Fruit fly (Drosophila melanogaster): ENCODE measurements around the gene TrxT.

The TrxT gene

dm6 chrX:5338435-5338834, 26.7 kb upstream of the TrxT start (continued):
- TF ChIP-seq CG7963 (GFP tag; IDR thresholded peaks at IDR 0.05; ENCODE audit: partially characterized antibody), result no peak
- no peak for TF ChIP-seq amos (GFP tag; IDR thresholded peaks at IDR 0.05; ENCODE audit: partially characterized antibody)
- TF ChIP-seq Six4 (GFP tag; optimal IDR thresholded peaks at IDR 0.05), result no peak
- TF ChIP-seq Med (GFP tag), result peak; percentile 70

dm6 chrX:5337316-5337715, 25.6 kb upstream of the TrxT start:
- TF ChIP-seq Camta (GFP tag; optimal IDR thresholded peaks at IDR 0.05), result no peak
- peak; percentile 98 for TF ChIP-seq CG13894 (tag; optimal IDR thresholded peaks at IDR 0.05)
- TF ChIP-seq crol (GFP tag; IDR thresholded peaks at IDR 0.05), result peak; percentile 58
- TF ChIP-seq Max (GFP tag; optimal IDR thresholded peaks at IDR 0.05), result no peak
- TF ChIP-seq Deaf1 (tag; optimal IDR thresholded peaks at IDR 0.05), result peak; percentile 53
- TF ChIP-seq CG16779 (GFP tag; IDR thresholded peaks at IDR 0.05), result no peak
- no peak for TF ChIP-seq CG12236 (GFP tag; optimal IDR thresholded peaks at IDR 0.05)
- no peak for TF ChIP-seq CG14667 (GFP tag; IDR thresholded peaks at IDR 0.05)

dm6 chrX:5336722-5337121, 25.0 kb upstream of the TrxT start:
- TF ChIP-seq lab (GFP tag; optimal IDR thresholded peaks at IDR 0.05) (peak; percentile 70), CG2678 (tag; optimal IDR thresholded peaks at IDR 0.05) (peak; percentile 79), NfI (GFP tag; optimal IDR thresholded peaks at IDR 0.05) (peak; percentile 42), CG12769 (tag; optimal IDR thresholded peaks at IDR 0.05) (peak; percentile 65), CG12071 (GFP tag; optimal IDR thresholded peaks at IDR 0.05) (peak; percentile 34), CG1603 (tag; optimal IDR thresholded peaks at IDR 0.05) (peak; percentile 41), row (GFP tag; IDR thresholded peaks at IDR 0.05) (peak; percentile 47; the same call in 2 of the 3 replicates), CG10654 (GFP tag; optimal IDR thresholded peaks at IDR 0.05) (no peak), CG3847 (GFP tag; IDR thresholded peaks at IDR 0.05) (0 out of 2 replicates have a peak, but pooled peaks have one; percentile 23), Ada2b (GFP tag; IDR thresholded peaks at IDR 0.05) (peak; percentile 7; the same call in 1 of the 2 replicates), CG11504 (tag; optimal IDR thresholded peaks at IDR 0.05) (peak; percentile 71), Hand (GFP tag; optimal IDR thresholded peaks at IDR 0.05) (peak; percentile 71), Optix (GFP tag; IDR thresholded peaks at IDR 0.05) (no peak), cg (GFP tag; optimal IDR thresholded peaks at IDR 0.05) (peak; percentile 20), CG8944 (GFP tag; optimal IDR thresholded peaks at IDR 0.05) (no peak), CG10147 (GFP tag; optimal IDR thresholded peaks at IDR 0.05) (peak; percentile 50), CG17912 (GFP tag; optimal IDR thresholded peaks at IDR 0.05) (no peak), Pdp1 (GFP tag; optimal IDR thresholded peaks at IDR 0.05) (peak in 1 of 2 experiments; percentile 29), caup (GFP tag; optimal IDR thresholded peaks at IDR 0.05; ENCODE audit: severe bottlenecking) (peak; percentile 54), CkIIα-i1 (GFP tag; IDR thresholded peaks at IDR 0.05) (no peak), B-H2 (GFP tag; optimal IDR thresholded peaks at IDR 0.05) (peak; percentile 27), gem (tag; optimal IDR thresholded peaks at IDR 0.05) (peak; percentile 67), toy (GFP tag; IDR thresholded peaks at IDR 0.05) (no peak), CG18599 (GFP tag; optimal IDR thresholded peaks at IDR 0.05) (peak; percentile 76), CG12219 (GFP tag; optimal IDR thresholded peaks at IDR 0.05) (peak; percentile 22), CG1233 (GFP tag; optimal IDR thresholded peaks at IDR 0.05) (peak; percentile 40), CG13424 (tag; optimal IDR thresholded peaks at IDR 0.05) (peak; percentile 52), lmd (GFP tag; IDR thresholded peaks at IDR 0.05) (peak; percentile 41; the same call in 1 of the 2 replicates), CG32532 (GFP tag; IDR thresholded peaks at IDR 0.05) (peak; percentile 32; the same call in 1 of the 2 replicates), grau (tag; optimal IDR thresholded peaks at IDR 0.05) (peak; percentile 64), D19A (tag; optimal IDR thresholded peaks at IDR 0.05) (peak; percentile 29), ken (GFP tag; IDR thresholded peaks at IDR 0.05) (no peak), phol (tag; optimal IDR thresholded peaks at IDR 0.05) (peak; percentile 43), Nf-YC (tag; optimal IDR thresholded peaks at IDR 0.05) (peak; percentile 16), dmrt99B (tag; optimal IDR thresholded peaks at IDR 0.05) (peak; percentile 61)

Measured in whole organism, embryonic.